Worm (Caenorhabditis elegans): ENCODE measurements around the gene C24D10.4.
A peak's percentile ranks its signal among the peaks of the same experiment; 100 is the strongest.

Gene C24D10.4

ce11 chrIV:5134798-5135197 is 25.5 kb upstream of the C24D10.4 start:
- TF ChIP-seq T23F11.4 (GFP tag; optimal IDR thresholded peaks at IDR 0.05), result no peak
- TF ChIP-seq ztf-16 (tag; optimal IDR thresholded peaks at IDR 0.05), result no peak
- no peak for TF ChIP-seq ama-1 (optimal IDR thresholded peaks at IDR 0.05)
- TF ChIP-seq tbx-7 (tag; optimal IDR thresholded peaks at IDR 0.05), result no peak

- TF ChIP-seq unc-55 (GFP tag; optimal IDR thresholded peaks at IDR 0.05), result peak; percentile 15
- TF ChIP-seq ref-2 (tag; optimal IDR thresholded peaks at IDR 0.05), result no peak
Measured at ce11 chrIV:5136523-5136922, 23.8 kb upstream of the C24D10.4 start.

ce11 chrIV:5137809-5138208 is 22.5 kb upstream of the C24D10.4 start:
- TF ChIP-seq unc-42 (tag; optimal IDR thresholded peaks at IDR 0.05) (peak; percentile 88), ceh-30 (tag; optimal IDR thresholded peaks at IDR 0.05) (no peak)

- no peak for TF ChIP-seq unc-55 (GFP tag; optimal IDR thresholded peaks at IDR 0.05)
- TF ChIP-seq unc-42 (tag; optimal IDR thresholded peaks at IDR 0.05), result peak; percentile 72
Measured at ce11 chrIV:5139189-5139588, 21.1 kb upstream of the C24D10.4 start.

- TF ChIP-seq C38D4.7 (GFP tag; optimal IDR thresholded peaks at IDR 0.05), result no peak
- TF ChIP-seq nhr-11 (tag; optimal IDR thresholded peaks at IDR 0.05), result no peak
- no peak for TF ChIP-seq gmeb-2 (tag; optimal IDR thresholded peaks at IDR 0.05)
- no peak for TF ChIP-seq ets-4 (tag; optimal IDR thresholded peaks at IDR 0.05)
- TF ChIP-seq dve-1 (tag; optimal IDR thresholded peaks at IDR 0.05), result no peak
- no peak for TF ChIP-seq K09A11.1 (tag; optimal IDR thresholded peaks at IDR 0.05; ENCODE audit: insufficient read depth)
- no peak for TF ChIP-seq ahr-1 (tag; optimal IDR thresholded peaks at IDR 0.05)
- TF ChIP-seq ref-2 (tag; optimal IDR thresholded peaks at IDR 0.05), result no peak
- TF ChIP-seq K02D7.2 (tag; optimal IDR thresholded peaks at IDR 0.05), result no peak
- no peak for TF ChIP-seq fkh-6 (tag; optimal IDR thresholded peaks at IDR 0.05)
- no peak for TF ChIP-seq ceh-45 (GFP tag; IDR thresholded peaks at IDR 0.05)
- TF ChIP-seq che-1 (tag; optimal IDR thresholded peaks at IDR 0.05), result no peak
- no peak for TF ChIP-seq mec-3 (tag; optimal IDR thresholded peaks at IDR 0.05; ENCODE audit: borderline replicate concordance)
- TF ChIP-seq ama-1 (optimal IDR thresholded peaks at IDR 0.05), result no peak
- TF ChIP-seq Y22D7AL.16 (tag; optimal IDR thresholded peaks at IDR 0.05), result no peak
- no peak for TF ChIP-seq unc-86 (tag; optimal IDR thresholded peaks at IDR 0.05)
Measured at ce11 chrIV:5139972-5140371, 20.4 kb upstream of the C24D10.4 start.

- no peak for TF ChIP-seq ceh-9 (tag; optimal IDR thresholded peaks at IDR 0.05)
- TF ChIP-seq elt-4 (tag; optimal IDR thresholded peaks at IDR 0.05), result no peak
- no peak for TF ChIP-seq ceh-45 (GFP tag; IDR thresholded peaks at IDR 0.05)
- no peak for TF ChIP-seq K09A11.1 (tag; optimal IDR thresholded peaks at IDR 0.05; ENCODE audit: insufficient read depth)
- TF ChIP-seq ceh-14 (tag; optimal IDR thresholded peaks at IDR 0.05), result no peak
- TF ChIP-seq K02D7.2 (tag; optimal IDR thresholded peaks at IDR 0.05), result no peak
- no peak for TF ChIP-seq pag-3 (tag; optimal IDR thresholded peaks at IDR 0.05; ENCODE audit: borderline replicate concordance)
- no peak for TF ChIP-seq unc-3 (GFP tag; conservative IDR thresholded peaks at IDR 0.05)
- no peak for TF ChIP-seq unc-3 (tag; optimal IDR thresholded peaks at IDR 0.05)
- no peak for TF ChIP-seq hlh-13 (GFP tag; optimal IDR thresholded peaks at IDR 0.05)
- TF ChIP-seq ceh-31 (tag; optimal IDR thresholded peaks at IDR 0.05), result no peak
- no peak for TF ChIP-seq odd-2 (tag; optimal IDR thresholded peaks at IDR 0.05)
- TF ChIP-seq mec-3 (tag; optimal IDR thresholded peaks at IDR 0.05; ENCODE audit: borderline replicate concordance), result no peak
- TF ChIP-seq fkh-6 (tag; optimal IDR thresholded peaks at IDR 0.05), result no peak
- no peak for TF ChIP-seq hlh-30 (tag; optimal IDR thresholded peaks at IDR 0.05; ENCODE audit: insufficient read depth)
Measured at ce11 chrIV:5149793-5150192, 10.5 kb upstream of the C24D10.4 start, which contains the start of gene C24D10.5. Gene C24D10.5, plus strand, starts transcription at chrIV:5150093.

Measured in whole organism, late embryonic.